Fruit fly (Drosophila melanogaster) whole organism, pupa: ENCODE measurements around the gene CG13126.

Experiments
- CG14655 ChIP-seq: fragments of 200-800 bp; sonication (Bioruptor generic); optimal IDR thresholded peaks from 3 replicates; lab custom pipeline; 2017; ENCODE audit warnings: mild to moderate bottlenecking, missing biosample characterization, missing genetic modification reagents, missing genetic modification characterization
- CG32121 ChIP-seq: fragments of 200-800 bp; sonication (Bioruptor generic); IDR thresholded peaks from 2 replicates; pipeline ENCODE4 v1.3.6; 2022; ENCODE audit warnings: missing biosample characterization, missing genetic modification characterization
- CG34367 ChIP-seq: fragments of 200-800 bp; sonication (Bioruptor generic); optimal IDR thresholded peaks from 2 replicates; lab custom pipeline; 2018; ENCODE audit warnings: missing biosample characterization, mild to moderate bottlenecking, missing genetic modification characterization
- CG4496 ChIP-seq: fragments of 200-800 bp; sonication (Bioruptor generic); IDR thresholded peaks from 3 replicates; pipeline ENCODE4 v1.3.6; 2022; ENCODE audit warnings: missing biosample characterization, missing genetic modification characterization
- CG8301 ChIP-seq: fragments of 200-800 bp; sonication (Bioruptor generic); optimal IDR thresholded peaks from 2 replicates; lab custom pipeline; 2018; ENCODE audit warnings: missing biosample characterization, mild to moderate bottlenecking, missing genetic modification characterization
- CG9948 ChIP-seq: fragments of 200-800 bp; sonication (Bioruptor generic); optimal IDR thresholded peaks from 2 replicates; lab custom pipeline; 2018; ENCODE audit warnings: missing biosample characterization, mild to moderate bottlenecking, missing genetic modification characterization, moderate library complexity
- EcR ChIP-seq: fragments of 200-800 bp; sonication (Bioruptor generic); optimal IDR thresholded peaks from 3 replicates; lab custom pipeline; 2019; ENCODE audit warnings: missing biosample characterization, missing genetic modification characterization, mild to moderate bottlenecking, moderate library complexity, missing genetic modification reagents
- Pif1B ChIP-seq: fragments of 200-800 bp; sonication (Bioruptor generic); optimal IDR thresholded peaks from 3 replicates; lab custom pipeline; 2016; ENCODE audit warnings: missing biosample characterization, missing genetic modification characterization
- rn ChIP-seq: fragments of 200-800 bp; sonication (Bioruptor generic); IDR thresholded peaks from 2 replicates; pipeline ENCODE4 v1.3.6; 2022; ENCODE audit warnings: missing biosample characterization, missing genetic modification characterization

dm6 chr2L:9907320-9908256 is 46.4 kb downstream of the CG13126 start:
- TF ChIP-seq CG32121 (GFP tag; lab: Robert Waterston, UW) = no peak
- no peak for TF ChIP-seq rn (GFP tag; lab: Robert Waterston, UW)
- no peak for TF ChIP-seq CG9948
- no peak for TF ChIP-seq CG34367 (tag; lab: Kevin White, UChicago)
- no peak for TF ChIP-seq CG14655 (GFP tag; lab: Kevin White, UChicago)
- TF ChIP-seq Pif1B = peak; percentile 19
- TF ChIP-seq EcR (GFP tag; lab: Kevin White, UChicago) = peak; percentile 60
- peak; percentile 60 for TF ChIP-seq CG4496 (GFP tag; lab: Robert Waterston, UW)
- TF ChIP-seq CG8301 (tag; lab: Kevin White, UChicago) = no peak
